Fruit fly (Drosophila melanogaster) whole organism, embryonic: ENCODE measurements around the gene CG10576.

Experiments used
- Bdp1 ChIP-seq: fragments of 200-800 bp; sonication (Bioruptor generic); optimal IDR thresholded peaks from 3 replicates; lab custom pipeline; 2016; ENCODE audit warnings: missing biosample characterization, missing genetic modification characterization
- CG7963 ChIP-seq: fragments of 200-800 bp; sonication (Bioruptor generic); IDR thresholded peaks from 3 replicates; pipeline ENCODE4 v1.3.6; 2022; ENCODE audit warnings: missing biosample characterization, missing genetic modification characterization; ENCODE audit not compliant: partially characterized antibody
- CG9797 ChIP-seq: fragments of 200-800 bp; sonication (Bioruptor generic); optimal IDR thresholded peaks from 3 replicates; lab custom pipeline; 2018; ENCODE audit warnings: missing biosample characterization, mild to moderate bottlenecking, missing genetic modification characterization
- CG9817 ChIP-seq: fragments of 200-800 bp; sonication (Bioruptor generic); optimal IDR thresholded peaks from 2 replicates; lab custom pipeline; 2018; ENCODE audit warnings: missing biosample characterization, mild to moderate bottlenecking, missing genetic modification characterization, moderate library complexity
- Dek ChIP-seq: fragments of 200-800 bp; sonication (Bioruptor generic); optimal IDR thresholded peaks from 3 replicates; lab custom pipeline; 2019; ENCODE audit warnings: missing biosample characterization, mild to moderate bottlenecking, missing genetic modification characterization, moderate library complexity
- H2.0 ChIP-seq: fragments of 200-800 bp; sonication (Bioruptor generic); IDR thresholded peaks from 2 replicates; pipeline ENCODE4 v1.3.6; 2022; ENCODE audit warnings: missing biosample characterization, missing genetic modification characterization
- fd64A ChIP-seq: fragments of 200-800 bp; sonication (Bioruptor generic); optimal IDR thresholded peaks from 3 replicates; lab custom pipeline; 2018; ENCODE audit warnings: missing biosample characterization, mild to moderate bottlenecking, missing genetic modification characterization
- insv ChIP-seq, 2 experiments: fragments of 200-800 bp; sonication (Bioruptor generic); optimal IDR thresholded peaks; 3 replicates each; lab custom pipeline; 2016 to 2018; ENCODE audit warnings: missing biosample characterization in 2 of 2, missing genetic modification characterization in 2 of 2
- salm ChIP-seq: fragments of 200-800 bp; sonication (Bioruptor generic); optimal IDR thresholded peaks from 2 replicates; lab custom pipeline; 2018; ENCODE audit warnings: missing biosample characterization, mild to moderate bottlenecking, missing genetic modification characterization
- sima ChIP-seq: fragments of 200-800 bp; sonication (Bioruptor generic); optimal IDR thresholded peaks from 2 replicates; lab custom pipeline; 2016; ENCODE audit warnings: missing biosample characterization, missing genetic modification characterization

dm6 chr3L:5731639-5732038, 33.9 kb downstream of the CG10576 start:
- TF ChIP-seq salm (tag; lab: Kevin White, UChicago), result no peak
- no peak for TF ChIP-seq insv (GFP tag; optimal IDR thresholded peaks at IDR 0.05; lab: Kevin White, UChicago)
- no peak for TF ChIP-seq H2.0
- TF ChIP-seq Dek (tag; lab: Kevin White, UChicago), result no peak
- no peak for TF ChIP-seq Bdp1
- no peak for TF ChIP-seq CG7963 (GFP tag; lab: Robert Waterston, UW)
- TF ChIP-seq fd64A (GFP tag; lab: Kevin White, UChicago), result no peak
- no peak for TF ChIP-seq CG9817 (tag; lab: Kevin White, UChicago)
- TF ChIP-seq CG9797 (GFP tag; lab: Kevin White, UChicago), result no peak
- no peak for TF ChIP-seq sima (GFP tag; lab: Kevin White, UChicago)
